Fruit fly (Drosophila melanogaster) whole organism, embryonic: ENCODE data around the gene barc.

Experiments used
- B-H1 ChIP-seq: fragments of 200-800 bp; sonication (Bioruptor generic); IDR thresholded peaks from 3 replicates; pipeline ENCODE4 v1.3.6; 2022; ENCODE audit warnings: missing biosample characterization, missing genetic modification characterization
- Blimp-1 ChIP-seq: fragments of 200-800 bp; sonication (Bioruptor generic); optimal IDR thresholded peaks from 3 replicates; lab custom pipeline; 2018; ENCODE audit warnings: missing biosample characterization, missing genetic modification characterization, mild to moderate bottlenecking, moderate library complexity, missing genetic modification reagents
- CG10209 ChIP-seq: fragments of 200-800 bp; sonication (Bioruptor generic); optimal IDR thresholded peaks from 3 replicates; lab custom pipeline; 2017; ENCODE audit warnings: missing biosample characterization, mild to moderate bottlenecking, missing genetic modification characterization, missing genetic modification reagents
- CG11696 ChIP-seq: fragments of 200-800 bp; sonication (Bioruptor generic); IDR thresholded peaks from 2 replicates; pipeline ENCODE4 v1.3.6; 2022; ENCODE audit warnings: missing biosample characterization, missing genetic modification characterization
- CG13624 ChIP-seq: fragments of 200-800 bp; sonication (Bioruptor generic); optimal IDR thresholded peaks from 2 replicates; lab custom pipeline; 2016; ENCODE audit warnings: missing biosample characterization, missing genetic modification characterization
- CG15696 ChIP-seq: fragments of 200-800 bp; sonication (Bioruptor generic); optimal IDR thresholded peaks from 2 replicates; lab custom pipeline; 2019; ENCODE audit warnings: missing biosample characterization, mild to moderate bottlenecking, missing genetic modification characterization, moderate library complexity
- CG1603 ChIP-seq: fragments of 200-800 bp; sonication (Bioruptor generic); optimal IDR thresholded peaks from 2 replicates; lab custom pipeline; 2019; ENCODE audit warnings: missing biosample characterization, mild to moderate bottlenecking, missing genetic modification characterization, moderate library complexity
- CG1792 ChIP-seq: fragments of 200-800 bp; sonication (Bioruptor generic); optimal IDR thresholded peaks from 2 replicates; lab custom pipeline; 2016; ENCODE audit warnings: missing biosample characterization, missing genetic modification characterization
- CG18619 ChIP-seq: fragments of 200-800 bp; sonication (Bioruptor generic); optimal IDR thresholded peaks from 3 replicates; lab custom pipeline; 2017; ENCODE audit warnings: missing biosample characterization, mild to moderate bottlenecking, missing genetic modification characterization
- CG18764 ChIP-seq: fragments of 200-800 bp; sonication (Bioruptor generic); optimal IDR thresholded peaks from 3 replicates; lab custom pipeline; 2016; ENCODE audit warnings: missing biosample characterization, missing genetic modification characterization
- CG2712 ChIP-seq: fragments of 200-800 bp; optimal IDR thresholded peaks from 3 replicates; lab custom pipeline; 2019; ENCODE audit warnings: missing biosample characterization, mild to moderate bottlenecking, missing genetic modification characterization, moderate library complexity
- CG30431 ChIP-seq: fragments of 200-800 bp; sonication (Bioruptor generic); optimal IDR thresholded peaks from 2 replicates; lab custom pipeline; 2017; ENCODE audit warnings: missing biosample characterization, missing genetic modification characterization
- CG31441 ChIP-seq: fragments of 200-800 bp; sonication (Bioruptor generic); IDR thresholded peaks from 2 replicates; pipeline ENCODE4 v1.3.6; 2022; ENCODE audit warnings: missing biosample characterization, missing genetic modification characterization
- CG34422 ChIP-seq: fragments of 200-800 bp; sonication (Bioruptor generic); IDR thresholded peaks from 3 replicates; pipeline ENCODE4 v1.3.6; 2022; ENCODE audit warnings: missing biosample characterization, missing genetic modification characterization
- CG3726 ChIP-seq: fragments of 200-800 bp; sonication (Bioruptor generic); IDR thresholded peaks from 3 replicates; pipeline ENCODE4, ENCODE4 v1.3.6; 2022; ENCODE audit warnings: missing biosample characterization, missing genetic modification characterization
- CG3995 ChIP-seq: fragments of 200-800 bp; sonication (Bioruptor generic); optimal IDR thresholded peaks from 3 replicates; lab custom pipeline; 2016; ENCODE audit warnings: missing biosample characterization, missing genetic modification characterization
- CG43689 ChIP-seq: fragments of 200-800 bp; sonication (Bioruptor generic); IDR thresholded peaks from 2 replicates; pipeline ENCODE4 v1.3.6; 2022; ENCODE audit warnings: missing biosample characterization, missing genetic modification characterization
- CG6813 ChIP-seq: fragments of 200-800 bp; sonication (Bioruptor generic); optimal IDR thresholded peaks from 2 replicates; lab custom pipeline; 2017; ENCODE audit warnings: missing biosample characterization, missing genetic modification characterization, mild to moderate bottlenecking, moderate library complexity, missing genetic modification reagents
- CG7357 ChIP-seq: fragments of 200-800 bp; sonication (Bioruptor generic); IDR thresholded peaks from 3 replicates; pipeline ENCODE4 v1.3.6; 2022; ENCODE audit warnings: missing biosample characterization, missing genetic modification characterization
- CG8765 ChIP-seq: fragments of 200-800 bp; sonication (Bioruptor generic); IDR thresholded peaks from 2 replicates; pipeline ENCODE4 v1.3.6; 2022; ENCODE audit warnings: missing biosample characterization, missing genetic modification characterization
- Camta ChIP-seq: fragments of 200-800 bp; sonication (Bioruptor generic); optimal IDR thresholded peaks from 2 replicates; lab custom pipeline; 2016; ENCODE audit warnings: missing biosample characterization, missing genetic modification characterization
- CkIIα-i1 ChIP-seq: fragments of 200-800 bp; sonication (Bioruptor generic); IDR thresholded peaks from 2 replicates; pipeline ENCODE4 v1.3.6; 2022; ENCODE audit warnings: missing biosample characterization, missing genetic modification characterization
- Dfd ChIP-seq, 2 experiments: fragments of >200 bp; optimal IDR thresholded peaks; 2 replicates each; lab custom pipeline; 2017; ENCODE audit warnings: missing biosample characterization in 2 of 2, missing genetic modification characterization in 2 of 2
- Drgx ChIP-seq: fragments of 200-800 bp; sonication (Bioruptor generic); IDR thresholded peaks from 2 replicates; pipeline ENCODE4 v1.3.6; 2022; ENCODE audit warnings: missing biosample characterization, missing genetic modification characterization
- Eip74EF ChIP-seq, 2 experiments: fragments of 200-800 bp in 1 of 2; fragments of >200 bp in 1 of 2; sonication (Bioruptor generic) in 1 of 2; optimal IDR thresholded peaks; 2 replicates each; lab custom pipeline; 2017 to 2019; ENCODE audit warnings: missing biosample characterization in 2 of 2, missing genetic modification characterization in 2 of 2, mild to moderate bottlenecking in 1 of 2, moderate library complexity in 1 of 2
- HLH54F ChIP-seq: fragments of 200-800 bp; sonication (Bioruptor generic); optimal IDR thresholded peaks from 3 replicates; lab custom pipeline; 2016; ENCODE audit warnings: missing biosample characterization, missing genetic modification characterization
- Hr39 ChIP-seq: fragments of >200 bp; optimal IDR thresholded peaks from 2 replicates; lab custom pipeline; 2017
- NC2β ChIP-seq: fragments of 200-800 bp; sonication (Bioruptor generic); optimal IDR thresholded peaks from 2 replicates; lab custom pipeline; 2016; ENCODE audit warnings: missing biosample characterization, missing genetic modification characterization
- Neu2 ChIP-seq: fragments of 200-800 bp; sonication (Bioruptor generic); optimal IDR thresholded peaks from 3 replicates; lab custom pipeline; 2016; ENCODE audit warnings: missing biosample characterization, missing genetic modification characterization, borderline replicate concordance
- Nf-YB ChIP-seq: fragments of 200-800 bp; sonication (Bioruptor generic); optimal IDR thresholded peaks from 3 replicates; lab custom pipeline; 2019; ENCODE audit warnings: missing biosample characterization, mild to moderate bottlenecking, missing genetic modification characterization, moderate library complexity
- Side ChIP-seq: fragments of 200-800 bp; sonication (Bioruptor generic); optimal IDR thresholded peaks from 2 replicates; lab custom pipeline; 2016; ENCODE audit warnings: missing biosample characterization, missing genetic modification characterization
- Xrp1 ChIP-seq: fragments of 200-800 bp; sonication (Bioruptor generic); IDR thresholded peaks from 2 replicates; pipeline ENCODE4 v1.3.6; 2022; ENCODE audit warnings: missing biosample characterization, missing genetic modification characterization
- bcd ChIP-seq: fragments of 200-800 bp; sonication (Bioruptor generic); optimal IDR thresholded peaks from 2 replicates; lab custom pipeline; 2017; ENCODE audit warnings: missing biosample characterization, mild to moderate bottlenecking, missing genetic modification characterization
- cg ChIP-seq: fragments of 200-800 bp; sonication (Bioruptor generic); optimal IDR thresholded peaks from 3 replicates; lab custom pipeline; 2019; ENCODE audit warnings: missing biosample characterization, mild to moderate bottlenecking, missing genetic modification characterization, moderate library complexity
- chm ChIP-seq: fragments of 200-800 bp; sonication (Bioruptor generic); IDR thresholded peaks from 2 replicates; pipeline ENCODE4 v1.3.6; 2022; ENCODE audit warnings: missing biosample characterization, missing genetic modification characterization
- corto ChIP-seq: fragments of 200-800 bp; sonication (Bioruptor generic); optimal IDR thresholded peaks from 2 replicates; lab custom pipeline; 2016; ENCODE audit warnings: missing biosample characterization, mild to moderate bottlenecking, missing genetic modification characterization, moderate library complexity
- dmrt99B ChIP-seq: fragments of 200-800 bp; sonication (Bioruptor generic); optimal IDR thresholded peaks from 2 replicates; lab custom pipeline; 2018; ENCODE audit warnings: missing biosample characterization, mild to moderate bottlenecking, missing genetic modification characterization, moderate library complexity
- fd96Cb ChIP-seq: fragments of 200-800 bp; sonication (Bioruptor generic); optimal IDR thresholded peaks from 2 replicates; lab custom pipeline; 2018; ENCODE audit warnings: missing biosample characterization, mild to moderate bottlenecking, missing genetic modification characterization, moderate library complexity
- gcm ChIP-seq: fragments of 200-800 bp; sonication (Bioruptor generic); optimal IDR thresholded peaks from 2 replicates; lab custom pipeline; 2019; ENCODE audit warnings: missing biosample characterization, mild to moderate bottlenecking, missing genetic modification characterization, moderate library complexity
- gro ChIP-seq: fragments of 200-800 bp; sonication (Bioruptor generic); optimal IDR thresholded peaks from 2 replicates; lab custom pipeline; 2016; ENCODE audit warnings: missing biosample characterization, missing genetic modification characterization
- hth ChIP-seq: fragments of >200 bp; optimal IDR thresholded peaks from 2 replicates; lab custom pipeline; 2017; ENCODE audit warnings: inconsistent platforms
- jumu ChIP-seq: fragments of 200-800 bp; sonication (Bioruptor generic); optimal IDR thresholded peaks from 3 replicates; lab custom pipeline; 2016; ENCODE audit warnings: missing biosample characterization, missing genetic modification characterization
- kni ChIP-seq: fragments of 200-800 bp; sonication (Bioruptor generic); optimal IDR thresholded peaks from 3 replicates; lab custom pipeline; 2017; ENCODE audit warnings: mild to moderate bottlenecking, missing biosample characterization, missing genetic modification reagents, missing genetic modification characterization
- lab ChIP-seq: fragments of 200-800 bp; sonication (Bioruptor generic); optimal IDR thresholded peaks from 3 replicates; lab custom pipeline; 2017; ENCODE audit warnings: missing biosample characterization, missing genetic modification characterization, mild to moderate bottlenecking, moderate library complexity, missing genetic modification reagents
- peb ChIP-seq: fragments of 200-800 bp; sonication (Bioruptor generic); IDR thresholded peaks from 2 replicates; pipeline ENCODE4 v1.3.6; 2022; ENCODE audit warnings: missing biosample characterization, missing genetic modification characterization
- phol ChIP-seq: fragments of 200-800 bp; sonication (Bioruptor generic); optimal IDR thresholded peaks from 3 replicates; lab custom pipeline; 2018; ENCODE audit warnings: missing biosample characterization, mild to moderate bottlenecking, missing genetic modification characterization, moderate library complexity
- salm ChIP-seq: fragments of 200-800 bp; sonication (Bioruptor generic); optimal IDR thresholded peaks from 2 replicates; lab custom pipeline; 2018; ENCODE audit warnings: missing biosample characterization, mild to moderate bottlenecking, missing genetic modification characterization
- stwl ChIP-seq: fragments of 200-800 bp; sonication (Bioruptor generic); optimal IDR thresholded peaks from 3 replicates; lab custom pipeline; 2018; ENCODE audit warnings: missing biosample characterization, mild to moderate bottlenecking, missing genetic modification characterization, moderate library complexity
- tap ChIP-seq: fragments of 200-800 bp; optimal IDR thresholded peaks from 3 replicates; lab custom pipeline; 2019; ENCODE audit warnings: missing biosample characterization, mild to moderate bottlenecking, missing genetic modification characterization, moderate library complexity
- trh ChIP-seq: fragments of 200-800 bp; sonication (Bioruptor generic); optimal IDR thresholded peaks from 2 replicates; lab custom pipeline; 2016; ENCODE audit warnings: missing biosample characterization, missing genetic modification characterization
- twi ChIP-seq: fragments of 200-800 bp; optimal IDR thresholded peaks from 2 replicates; lab custom pipeline; 2019; ENCODE audit warnings: missing biosample characterization, mild to moderate bottlenecking, missing genetic modification characterization, moderate library complexity
- vvl ChIP-seq: fragments of 200-800 bp; sonication (Bioruptor generic); IDR thresholded peaks from 2 replicates; pipeline ENCODE4 v1.3.6; 2022; ENCODE audit warnings: missing biosample characterization, missing genetic modification characterization

The barc gene

DNA sequence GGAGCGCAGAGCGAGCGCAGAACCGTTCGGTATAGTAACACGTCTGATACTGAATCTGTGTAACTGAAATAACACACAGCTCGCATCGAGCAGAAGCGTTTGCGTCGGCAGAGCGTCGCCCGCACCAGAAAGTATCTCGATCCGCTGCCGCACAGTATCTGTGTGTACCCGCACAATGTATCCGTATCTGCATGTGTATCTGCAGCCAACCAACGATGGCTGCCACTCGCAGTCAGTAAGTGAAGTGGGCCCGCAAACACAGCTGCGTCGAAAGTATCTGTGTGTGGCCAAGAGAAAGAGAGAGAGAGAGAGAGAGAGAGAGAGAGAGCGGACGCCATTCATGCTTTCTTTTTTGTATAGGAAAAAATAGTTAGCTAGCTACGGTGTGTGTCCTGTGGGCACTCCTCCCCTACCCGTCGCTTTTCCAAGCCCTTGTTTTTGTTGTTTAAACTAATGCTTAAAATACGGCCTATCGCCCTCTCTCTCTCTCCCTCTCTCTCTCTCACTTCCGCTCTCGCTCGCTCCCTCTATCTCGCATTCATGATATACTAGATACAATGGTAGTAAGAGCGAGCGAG lies 43.6 kb upstream of the barc start, which contains the start of gene croc (continued):
- TF ChIP-seq Hr39 (lab: Kevin White, UChicago) (peak; percentile 29), CG30431 (GFP tag; lab: Kevin White, UChicago) (no peak), CG43689 (no peak), tap (tag; lab: Kevin White, UChicago) (no peak), stwl (tag; lab: Kevin White, UChicago) (no peak), HLH54F (GFP tag; lab: Kevin White, UChicago) (no peak), Drgx (GFP tag; lab: Robert Waterston, UW) (no peak), CG34422 (GFP tag; lab: Robert Waterston, UW) (no peak), CG3995 (GFP tag; lab: Kevin White, UChicago) (no peak), CG6813 (GFP tag; lab: Kevin White, UChicago) (no peak), gro (GFP tag; lab: Kevin White, UChicago) (no peak), fd96Cb (tag; lab: Kevin White, UChicago) (no peak), CG11696 (GFP tag; lab: Robert Waterston, UW) (no peak), Eip74EF (GFP tag; optimal IDR thresholded peaks at IDR 0.05; lab: Kevin White, UChicago) (no peak), CG7357 (GFP tag; lab: Robert Waterston, UW) (no peak), CG18764 (no peak), corto (GFP tag; lab: Kevin White, UChicago) (no peak), Xrp1 (GFP tag; lab: Robert Waterston, UW) (no peak), CG18619 (GFP tag; lab: Kevin White, UChicago) (no peak), Neu2 (GFP tag; lab: Kevin White, UChicago) (peak; percentile 78), trh (GFP tag; lab: Kevin White, UChicago) (no peak), gcm (GFP tag; lab: Kevin White, UChicago) (peak; percentile 94), chm (GFP tag; lab: Robert Waterston, UW) (no peak), Camta (no peak), NC2β (GFP tag; lab: Kevin White, UChicago) (no peak), Blimp-1 (GFP tag; lab: Kevin White, UChicago) (no peak), CG1792 (GFP tag; lab: Kevin White, UChicago) (no peak), vvl (0 out of 2 replicates have a peak, but pooled peaks have one; percentile 49), lab (GFP tag; lab: Kevin White, UChicago) (no peak), phol (peak; percentile 66), twi (tag; lab: Kevin White, UChicago) (peak; percentile 69), CG15696 (tag; lab: Kevin White, UChicago) (no peak), CG3726 (GFP tag; lab: Robert Waterston, UW) (no peak), CG10209 (no peak), CG8765 (GFP tag; lab: Robert Waterston, UW) (no peak), salm (tag; lab: Kevin White, UChicago) (no peak), Side (GFP tag; lab: Kevin White, UChicago) (no peak), cg (GFP tag; lab: Kevin White, UChicago) (peak; percentile 98), Dfd (GFP tag; optimal IDR thresholded peaks at IDR 0.05; lab: Kevin White, UChicago) (no peak), jumu (GFP tag; lab: Kevin White, UChicago) (no peak), peb (GFP tag; lab: Robert Waterston, UW) (no peak), Nf-YB (peak; percentile 99), CG31441 (no peak), CG1603 (tag; lab: Kevin White, UChicago) (no peak), kni (GFP tag; lab: Kevin White, UChicago) (peak; percentile 13), bcd (GFP tag; lab: Kevin White, UChicago) (no peak), hth (lab: Kevin White, UChicago) (no peak), dmrt99B (tag; lab: Kevin White, UChicago) (no peak), CG13624 (no peak), CkIIα-i1 (no peak), CG2712 (tag; lab: Kevin White, UChicago) (no peak), B-H1 (no peak)
